Worm (Caenorhabditis elegans): ENCODE results near the gene Y54F10BM.20.
A peak's percentile ranks its signal among the peaks of the same experiment; 100 is the strongest.

The Y54F10BM.20 gene

ce11 chrIII:2324703-2325102, 16.6 kb downstream of the Y54F10BM.20 start:
- TF ChIP-seq unc-62 (GFP tag; optimal IDR thresholded peaks at IDR 0.05) (no peak), nfya-1 (tag; optimal IDR thresholded peaks at IDR 0.05; ENCODE audit: insufficient read depth) (peak; percentile 89)

- TF ChIP-seq elt-1 (tag; optimal IDR thresholded peaks at IDR 0.05) = no peak
- no peak for TF ChIP-seq ceh-9 (tag; optimal IDR thresholded peaks at IDR 0.05)
- peak; percentile 86 for TF ChIP-seq ceh-28 (tag; optimal IDR thresholded peaks at IDR 0.05)
- no peak for TF ChIP-seq nhr-237 (tag; optimal IDR thresholded peaks at IDR 0.05)
Measured at ce11 chrIII:2328612-2329011, 20.6 kb downstream of the Y54F10BM.20 start.

- TF ChIP-seq ZK546.5 (tag; optimal IDR thresholded peaks at IDR 0.05) = no peak
- no peak for TF ChIP-seq nhr-76 (tag; optimal IDR thresholded peaks at IDR 0.05)
- TF ChIP-seq jun-1 (tag; optimal IDR thresholded peaks at IDR 0.05) = no peak
- TF ChIP-seq pqm-1 (tag; optimal IDR thresholded peaks at IDR 0.05) = no peak
- no peak for TF ChIP-seq sea-2 (GFP tag; optimal IDR thresholded peaks at IDR 0.05)
- TF ChIP-seq eor-1 (tag; optimal IDR thresholded peaks at IDR 0.05) = no peak
- TF ChIP-seq nhr-28 (tag; optimal IDR thresholded peaks at IDR 0.05) = no peak
- TF ChIP-seq nfya-1 (tag; optimal IDR thresholded peaks at IDR 0.05; ENCODE audit: insufficient read depth) = no peak
- TF ChIP-seq ama-1 (optimal IDR thresholded peaks at IDR 0.05) = no peak
- no peak for TF ChIP-seq ceh-82 (tag; optimal IDR thresholded peaks at IDR 0.05)
- no peak for TF ChIP-seq egl-5 (tag; optimal IDR thresholded peaks at IDR 0.05)
- no peak for TF ChIP-seq nhr-12 (tag; optimal IDR thresholded peaks at IDR 0.05)
- no peak for TF ChIP-seq nhr-25 (tag; optimal IDR thresholded peaks at IDR 0.05)
- TF ChIP-seq nhr-23 (tag; optimal IDR thresholded peaks at IDR 0.05) = no peak
- no peak for TF ChIP-seq snpc-4 (tag; optimal IDR thresholded peaks at IDR 0.05)
- no peak for TF ChIP-seq nhr-67 (tag; optimal IDR thresholded peaks at IDR 0.05)
- no peak for TF ChIP-seq nhr-237 (tag; optimal IDR thresholded peaks at IDR 0.05)
Measured at ce11 chrIII:2329336-2329735, 21.3 kb downstream of the Y54F10BM.20 start, which contains the start of gene Y54F10BM.12. Gene Y54F10BM.12, minus strand, starts transcription at chrIII:2329679.

- TF ChIP-seq ceh-28 (tag; optimal IDR thresholded peaks at IDR 0.05) = no peak
- TF ChIP-seq egl-5 (tag; optimal IDR thresholded peaks at IDR 0.05) = no peak
- TF ChIP-seq nhr-12 (tag; optimal IDR thresholded peaks at IDR 0.05) = no peak
- TF ChIP-seq ceh-82 (tag; optimal IDR thresholded peaks at IDR 0.05) = no peak
Measured at ce11 chrIII:2330389-2330788, 22.3 kb downstream of the Y54F10BM.20 start.

ce11 chrIII:2331033-2331625, 23.1 kb downstream of the Y54F10BM.20 start, which contains the start of the genes Y54F10BM.13 and ppm-1.D:
Gene Y54F10BM.13, minus strand, starts transcription at chrIII:2331083.
Gene ppm-1.D, plus strand, starts transcription at chrIII:2331572.
- no peak for TF ChIP-seq R02D3.7 (tag; optimal IDR thresholded peaks at IDR 0.05)
- no peak for TF ChIP-seq zag-1 (tag; optimal IDR thresholded peaks at IDR 0.05)
- no peak for TF ChIP-seq ceh-28 (tag; optimal IDR thresholded peaks at IDR 0.05)
- TF ChIP-seq lin-15B (tag; optimal IDR thresholded peaks at IDR 0.05) = peak; percentile 73
- no peak for TF ChIP-seq ceh-16 (tag; optimal IDR thresholded peaks at IDR 0.05)
- TF ChIP-seq nhr-11 (tag; optimal IDR thresholded peaks at IDR 0.05) = no peak
- no peak for TF ChIP-seq ztf-4 (tag; optimal IDR thresholded peaks at IDR 0.05)
- no peak for TF ChIP-seq ZK546.5 (tag; optimal IDR thresholded peaks at IDR 0.05)
- TF ChIP-seq nhr-23 (tag; optimal IDR thresholded peaks at IDR 0.05) = no peak
- no peak for TF ChIP-seq nhr-237 (tag; optimal IDR thresholded peaks at IDR 0.05)
- TF ChIP-seq lsy-12 (tag; optimal IDR thresholded peaks at IDR 0.05) = no peak
- TF ChIP-seq ztf-11 (tag; optimal IDR thresholded peaks at IDR 0.05) = no peak
- no peak for TF ChIP-seq jun-1 (tag; optimal IDR thresholded peaks at IDR 0.05)
- no peak for TF ChIP-seq ama-1 (optimal IDR thresholded peaks at IDR 0.05)
- TF ChIP-seq lin-39 (tag; optimal IDR thresholded peaks at IDR 0.05) = peak; percentile 2
- no peak for TF ChIP-seq daf-12 (tag; optimal IDR thresholded peaks at IDR 0.05)
- no peak for TF ChIP-seq elt-2 (tag; optimal IDR thresholded peaks at IDR 0.05)
- peak; percentile 8 for TF ChIP-seq hmg-11 (tag; optimal IDR thresholded peaks at IDR 0.05)
- no peak for TF ChIP-seq pqm-1 (tag; optimal IDR thresholded peaks at IDR 0.05)
- peak; percentile 30 for TF ChIP-seq nfya-1 (tag; optimal IDR thresholded peaks at IDR 0.05; ENCODE audit: insufficient read depth)
- TF ChIP-seq fkh-2 (tag; optimal IDR thresholded peaks at IDR 0.05) = no peak

Measured in whole organism, L3 larva.